Worm (Caenorhabditis elegans) whole organism, mixed stage, embryonic: ENCODE data around the gene nca-2.

Experiments used
- M03D4.4 ChIP-seq: sonication (generic microtip); optimal IDR thresholded peaks from 2 replicates; lab custom pipeline; 2017; ENCODE audit warnings: mild to moderate bottlenecking, missing genetic modification characterization, missing compliant biosample characterization
- bed-3 ChIP-seq: fragments of 200-800 bp; sonication (Bioruptor generic); optimal IDR thresholded peaks from 3 replicates; lab custom pipeline; 2018; ENCODE audit warnings: mild to moderate bottlenecking, missing genetic modification characterization, moderate library complexity, missing compliant biosample characterization
- blmp-1 ChIP-seq: fragments of 150-350 bp; optimal IDR thresholded peaks from 2 replicates; lab custom pipeline; 2014; ENCODE audit warnings: missing biosample characterization, missing genetic modification characterization
- ceh-39 ChIP-seq: fragments of 150-350 bp; optimal IDR thresholded peaks from 2 replicates; lab custom pipeline; 2014; ENCODE audit warnings: missing biosample characterization, missing genetic modification characterization
- ceh-43 ChIP-seq: fragments of 200-800 bp; sonication (Bioruptor generic); optimal IDR thresholded peaks from 2 replicates; lab custom pipeline; 2018; ENCODE audit warnings: mild to moderate bottlenecking, missing genetic modification characterization, moderate library complexity, missing compliant biosample characterization
- ceh-83 ChIP-seq: fragments of 200-800 bp; sonication (Bioruptor generic); optimal IDR thresholded peaks from 2 replicates; lab custom pipeline; 2018; ENCODE audit warnings: mild to moderate bottlenecking, missing genetic modification characterization, missing compliant biosample characterization
- ces-1 ChIP-seq: fragments of 150-350 bp; optimal IDR thresholded peaks from 2 replicates; lab custom pipeline; 2014; ENCODE audit warnings: missing biosample characterization, missing genetic modification reagents, missing genetic modification characterization
- cnd-1 ChIP-seq: fragments of 200-800 bp; sonication (Bioruptor generic); optimal IDR thresholded peaks from 2 replicates; lab custom pipeline; 2018; ENCODE audit warnings: mild to moderate bottlenecking, missing genetic modification characterization, missing compliant biosample characterization
- drap-1 ChIP-seq: fragments of 200-800 bp; sonication (Bioruptor generic); optimal IDR thresholded peaks from 3 replicates; lab custom pipeline; 2018; ENCODE audit warnings: mild to moderate bottlenecking, missing genetic modification characterization, missing compliant biosample characterization
- elt-1 ChIP-seq: sonication (generic microtip); optimal IDR thresholded peaks from 2 replicates; lab custom pipeline; 2017; ENCODE audit warnings: missing genetic modification characterization, mild to moderate bottlenecking, missing compliant biosample characterization, antibody characterized with exemption, moderate library complexity, borderline replicate concordance; ENCODE audit not compliant: insufficient read depth
- elt-3 ChIP-seq: fragments of 150-350 bp; optimal IDR thresholded peaks from 2 replicates; lab custom pipeline; 2014; ENCODE audit warnings: missing biosample characterization, missing genetic modification characterization
- flh-1 ChIP-seq: fragments of 200-800 bp; sonication (Bioruptor generic); optimal IDR thresholded peaks from 2 replicates; lab custom pipeline; 2018; ENCODE audit warnings: mild to moderate bottlenecking, missing genetic modification characterization, moderate library complexity, missing compliant biosample characterization
- ham-2 ChIP-seq: fragments of 200-800 bp; sonication (Bioruptor generic); optimal IDR thresholded peaks from 2 replicates; lab custom pipeline; 2018; ENCODE audit warnings: mild to moderate bottlenecking, missing genetic modification characterization, missing compliant biosample characterization
- hlh-1 ChIP-seq: fragments of 150-350 bp; optimal IDR thresholded peaks from 2 replicates; lab custom pipeline; 2014; ENCODE audit warnings: missing biosample characterization, missing genetic modification reagents, missing genetic modification characterization
- lin-13 ChIP-seq: fragments of 150-350 bp; optimal IDR thresholded peaks from 2 replicates; lab custom pipeline; 2014; ENCODE audit warnings: missing biosample characterization, missing genetic modification characterization
- lin-32 ChIP-seq: fragments of 200-800 bp; sonication (Bioruptor generic); optimal IDR thresholded peaks from 2 replicates; lab custom pipeline; 2018; ENCODE audit warnings: mild to moderate bottlenecking, missing genetic modification characterization, missing compliant biosample characterization
- lsy-2 ChIP-seq: fragments of 150-350 bp; optimal IDR thresholded peaks from 2 replicates; lab custom pipeline; 2014; ENCODE audit warnings: missing biosample characterization, missing genetic modification characterization
- mab-5 ChIP-seq: fragments of 150-350 bp; optimal IDR thresholded peaks from 2 replicates; lab custom pipeline; 2014; ENCODE audit warnings: missing biosample characterization, missing genetic modification characterization
- mep-1 ChIP-seq: fragments of 150-350 bp; optimal IDR thresholded peaks from 2 replicates; lab custom pipeline; 2017; ENCODE audit warnings: missing biosample characterization, missing genetic modification reagents, missing genetic modification characterization, inconsistent platforms
- mls-2 ChIP-seq: sonication (generic microtip); optimal IDR thresholded peaks from 2 replicates; lab custom pipeline; 2016; ENCODE audit warnings: mild to moderate bottlenecking, missing genetic modification characterization, moderate library complexity, missing compliant biosample characterization
- nhr-12 ChIP-seq: fragments of 150-350 bp; optimal IDR thresholded peaks from 2 replicates; lab custom pipeline; 2014; ENCODE audit warnings: missing biosample characterization, missing genetic modification characterization
- nhr-2 ChIP-seq: fragments of 150-350 bp; optimal IDR thresholded peaks from 2 replicates; lab custom pipeline; 2014; ENCODE audit warnings: missing biosample characterization, missing genetic modification characterization
- nhr-237 ChIP-seq: fragments of 150-350 bp; optimal IDR thresholded peaks from 2 replicates; lab custom pipeline; 2014; ENCODE audit warnings: missing biosample characterization, missing genetic modification characterization
- nhr-28 ChIP-seq: fragments of 150-350 bp; optimal IDR thresholded peaks from 2 replicates; lab custom pipeline; 2014; ENCODE audit warnings: missing biosample characterization, missing genetic modification characterization
- nhr-76 ChIP-seq: sonication (generic microtip); optimal IDR thresholded peaks from 2 replicates; lab custom pipeline; 2017; ENCODE audit warnings: missing biosample characterization, missing genetic modification characterization
- pha-4 ChIP-seq: fragments of 150-350 bp; optimal IDR thresholded peaks from 2 replicates; lab custom pipeline; 2018; ENCODE audit warnings: missing biosample characterization, missing genetic modification reagents, missing genetic modification characterization
- sem-2 ChIP-seq: fragments of 200-800 bp; sonication (Bioruptor generic); optimal IDR thresholded peaks from 2 replicates; lab custom pipeline; 2018; ENCODE audit warnings: mild to moderate bottlenecking, missing genetic modification characterization, missing compliant biosample characterization
- snpc-4 ChIP-seq: fragments of 150-350 bp; optimal IDR thresholded peaks from 2 replicates; lab custom pipeline; 2014; ENCODE audit warnings: missing biosample characterization, missing genetic modification characterization
- sptf-1 ChIP-seq: sonication (generic microtip); optimal IDR thresholded peaks from 2 replicates; lab custom pipeline; 2017; ENCODE audit warnings: mild to moderate bottlenecking, missing genetic modification characterization, moderate library complexity, missing compliant biosample characterization
- tbx-8 ChIP-seq: fragments of 200-800 bp; sonication (Bioruptor generic); optimal IDR thresholded peaks from 2 replicates; lab custom pipeline; 2018; ENCODE audit warnings: mild to moderate bottlenecking, missing genetic modification characterization, moderate library complexity, missing compliant biosample characterization
- unc-120 ChIP-seq: sonication (generic microtip); optimal IDR thresholded peaks from 2 replicates; lab custom pipeline; 2017; ENCODE audit warnings: missing genetic modification characterization, missing compliant biosample characterization; ENCODE audit not compliant: poor library complexity, severe bottlenecking
- unc-39 ChIP-seq: fragments of 150-350 bp; optimal IDR thresholded peaks from 2 replicates; lab custom pipeline; 2014; ENCODE audit warnings: missing biosample characterization, missing genetic modification characterization
- unc-62 ChIP-seq: fragments of 150-350 bp; optimal IDR thresholded peaks from 2 replicates; lab custom pipeline; 2014; ENCODE audit warnings: missing biosample characterization, missing genetic modification reagents, missing genetic modification characterization
- zip-8 ChIP-seq: fragments of 150-350 bp; optimal IDR thresholded peaks from 2 replicates; lab custom pipeline; 2014; ENCODE audit warnings: missing biosample characterization, missing genetic modification characterization
- ztf-11 ChIP-seq: fragments of 150-350 bp; optimal IDR thresholded peaks from 2 replicates; lab custom pipeline; 2014; ENCODE audit warnings: missing biosample characterization, missing genetic modification characterization

Gene nca-2

ce11 chrIII:5018116-5018689 lies 52.8 kb downstream of the nca-2 start, which contains the start of gene wip-1:
Gene wip-1, plus strand, starts transcription at chrIII:5018639.
- TF ChIP-seq unc-62 (GFP tag; lab: Kevin White, UChicago) = peak; percentile 47
- TF ChIP-seq M03D4.4 (tag; lab: Kevin White, UChicago) = peak; percentile 84
- TF ChIP-seq nhr-12 (tag; lab: Kevin White, UChicago) = peak; percentile 67
- TF ChIP-seq ceh-39 (tag; lab: Kevin White, UChicago) = peak; percentile 64
- TF ChIP-seq mls-2 = peak; percentile 87
- peak; percentile 49 for TF ChIP-seq nhr-28
- TF ChIP-seq drap-1 = peak; percentile 88
- TF ChIP-seq zip-8 (tag; lab: Kevin White, UChicago) = no peak
- TF ChIP-seq hlh-1 (tag; lab: Kevin White, UChicago) = peak; percentile 54
- TF ChIP-seq ces-1 (GFP tag; lab: Kevin White, UChicago) = peak; percentile 51
- peak; percentile 93 for TF ChIP-seq ham-2 (GFP tag; lab: Kevin White, UChicago)
- TF ChIP-seq bed-3 (GFP tag; lab: Kevin White, UChicago) = no peak
- peak; percentile 4 for TF ChIP-seq tbx-8 (GFP tag; lab: Kevin White, UChicago)
- TF ChIP-seq flh-1 = no peak
- peak; percentile 38 for TF ChIP-seq mab-5 (tag; lab: Kevin White, UChicago)
- TF ChIP-seq blmp-1 (tag; lab: Kevin White, UChicago) = peak; percentile 25
- TF ChIP-seq nhr-2 (tag; lab: Kevin White, UChicago) = no peak
- peak; percentile 32 for TF ChIP-seq lin-32 (GFP tag; lab: Kevin White, UChicago)
- TF ChIP-seq cnd-1 (tag; lab: Kevin White, UChicago) = peak; percentile 77
- peak; percentile 63 for TF ChIP-seq elt-1 (tag; lab: Kevin White, UChicago)
- peak; percentile 93 for TF ChIP-seq sptf-1 (tag; lab: Kevin White, UChicago)
- peak; percentile 98 for TF ChIP-seq mep-1 (tag; lab: Kevin White, UChicago)
- TF ChIP-seq ceh-83 (GFP tag; lab: Kevin White, UChicago) = peak; percentile 69
- TF ChIP-seq ztf-11 = peak; percentile 88
- TF ChIP-seq unc-39 (tag; lab: Kevin White, UChicago) = peak; percentile 61
- TF ChIP-seq sem-2 (GFP tag; lab: Kevin White, UChicago) = peak; percentile 8
- peak; percentile 95 for TF ChIP-seq nhr-237 (tag; lab: Kevin White, UChicago)
- peak; percentile 99 for TF ChIP-seq lin-13 (tag; lab: Kevin White, UChicago)
- TF ChIP-seq ceh-43 (GFP tag; lab: Kevin White, UChicago) = peak; percentile 61
- peak; percentile 75 for TF ChIP-seq unc-120
- TF ChIP-seq snpc-4 (tag; lab: Kevin White, UChicago) = no peak
- peak; percentile 17 for TF ChIP-seq nhr-76 (tag; lab: Kevin White, UChicago)
- TF ChIP-seq elt-3 = peak; percentile 32
- peak; percentile 98 for TF ChIP-seq pha-4 (tag; lab: Kevin White, UChicago)
- TF ChIP-seq lsy-2 (tag; lab: Kevin White, UChicago) = peak; percentile 90

ce11 chrIII:5020924-5021323 lies 55.6 kb downstream of the nca-2 start, which contains the start of gene mdt-11:
Gene mdt-11, plus strand, starts transcription at chrIII:5021224.
- TF ChIP-seq nhr-2 (tag; lab: Kevin White, UChicago) = no peak
- TF ChIP-seq flh-1 = no peak
- no peak for TF ChIP-seq lin-32 (GFP tag; lab: Kevin White, UChicago)
- no peak for TF ChIP-seq mep-1 (tag; lab: Kevin White, UChicago)

- TF ChIP-seq M03D4.4 (tag; lab: Kevin White, UChicago) = no peak
- no peak for TF ChIP-seq elt-1 (tag; lab: Kevin White, UChicago)
- no peak for TF ChIP-seq ces-1 (GFP tag; lab: Kevin White, UChicago)
- no peak for TF ChIP-seq mep-1 (tag; lab: Kevin White, UChicago)
- TF ChIP-seq mab-5 (tag; lab: Kevin White, UChicago) = no peak
- no peak for TF ChIP-seq mls-2
- TF ChIP-seq flh-1 = no peak
- no peak for TF ChIP-seq nhr-28
- TF ChIP-seq snpc-4 (tag; lab: Kevin White, UChicago) = no peak
- no peak for TF ChIP-seq pha-4 (tag; lab: Kevin White, UChicago)
- TF ChIP-seq sptf-1 (tag; lab: Kevin White, UChicago) = no peak
- no peak for TF ChIP-seq unc-62 (GFP tag; lab: Kevin White, UChicago)
- TF ChIP-seq ceh-83 (GFP tag; lab: Kevin White, UChicago) = no peak
- TF ChIP-seq ceh-39 (tag; lab: Kevin White, UChicago) = no peak
- no peak for TF ChIP-seq ztf-11
These were observed 56.3 kb downstream of the nca-2 start, which contains the start of gene R144.3 for ce11 chrIII:5021689-5022088. Gene R144.3, plus strand, starts transcription at chrIII:5021989.
